Fruit fly (Drosophila melanogaster): ENCODE measurements around the gene Ptp10D.

Ptp10D gene

DNA sequence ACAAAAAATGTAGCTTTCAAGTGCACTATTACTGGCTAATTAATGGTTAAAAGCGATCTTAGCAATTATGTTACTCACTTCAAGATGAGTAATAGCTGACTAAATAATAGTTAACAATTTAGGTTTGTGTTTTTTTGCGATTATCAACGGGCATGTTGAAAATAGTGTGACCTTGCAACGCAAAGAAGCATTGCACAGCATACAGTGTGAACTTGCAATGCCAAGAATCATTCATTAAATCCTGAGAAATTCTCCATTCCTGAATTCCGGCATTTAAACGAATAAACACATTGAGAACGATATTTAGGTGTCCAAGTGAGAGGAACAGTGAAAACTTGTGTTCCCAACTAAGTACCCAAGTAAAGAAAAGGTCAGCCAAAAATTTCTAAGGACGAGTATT, 37.8 kb downstream of the Ptp10D start:
- TF ChIP-seq h (GFP tag; optimal IDR thresholded peaks at IDR 0.05): no peak
- TF ChIP-seq Rel (GFP tag; optimal IDR thresholded peaks at IDR 0.05): no peak
- TF ChIP-seq Rel (tag; optimal IDR thresholded peaks at IDR 0.05): no peak
- TF ChIP-seq CG32264 (GFP tag; optimal IDR thresholded peaks at IDR 0.05): no peak
- no peak for TF ChIP-seq Myc (optimal IDR thresholded peaks at IDR 0.05)
- TF ChIP-seq CG9705 (GFP tag; optimal IDR thresholded peaks at IDR 0.05): no peak
- TF ChIP-seq dmrt93B (GFP tag; optimal IDR thresholded peaks at IDR 0.05): no peak
- TF ChIP-seq HLH106 (tag; optimal IDR thresholded peaks at IDR 0.05): no peak

dm6 chrX:11660476-11660875, 38.7 kb downstream of the Ptp10D start:
- TF ChIP-seq dmrt93B (GFP tag; optimal IDR thresholded peaks at IDR 0.05) (peak; percentile 12), N (GFP tag; optimal IDR thresholded peaks at IDR 0.05) (no peak), GATAd (GFP tag; optimal IDR thresholded peaks at IDR 0.05) (no peak), Dfd (GFP tag; optimal IDR thresholded peaks at IDR 0.05) (no peak), Myc (optimal IDR thresholded peaks at IDR 0.05) (no peak), lola (GFP tag; optimal IDR thresholded peaks at IDR 0.05) (no peak), h (GFP tag; optimal IDR thresholded peaks at IDR 0.05) (peak; percentile 56), psq (GFP tag; optimal IDR thresholded peaks at IDR 0.05) (peak; percentile 31), usp (GFP tag; optimal IDR thresholded peaks at IDR 0.05) (no peak), OdsH (GFP tag; optimal IDR thresholded peaks at IDR 0.05) (peak; percentile 44), Hr83 (GFP tag; optimal IDR thresholded peaks at IDR 0.05; ENCODE audit: poor library complexity, severe bottlenecking) (peak; percentile 63), CG9705 (GFP tag; optimal IDR thresholded peaks at IDR 0.05) (no peak), Hnf4 (GFP tag; optimal IDR thresholded peaks at IDR 0.05) (peak; percentile 47), pan (optimal IDR thresholded peaks at IDR 0.05) (no peak), br (GFP tag; optimal IDR thresholded peaks at IDR 0.05) (peak; percentile 43), woc (GFP tag; optimal IDR thresholded peaks at IDR 0.05) (no peak), Sp1 (GFP tag; optimal IDR thresholded peaks at IDR 0.05) (peak; percentile 12), rgr (GFP tag; optimal IDR thresholded peaks at IDR 0.05) (peak; percentile 64), fru (GFP tag; optimal IDR thresholded peaks at IDR 0.05) (peak; percentile 28), brk (GFP tag; optimal IDR thresholded peaks at IDR 0.05) (no peak), foxo (GFP tag; optimal IDR thresholded peaks at IDR 0.05) (peak in 1 of 2 experiments; percentile 37), CrebA (GFP tag; optimal IDR thresholded peaks at IDR 0.05; ENCODE audit: borderline replicate concordance) (no peak)

DNA sequence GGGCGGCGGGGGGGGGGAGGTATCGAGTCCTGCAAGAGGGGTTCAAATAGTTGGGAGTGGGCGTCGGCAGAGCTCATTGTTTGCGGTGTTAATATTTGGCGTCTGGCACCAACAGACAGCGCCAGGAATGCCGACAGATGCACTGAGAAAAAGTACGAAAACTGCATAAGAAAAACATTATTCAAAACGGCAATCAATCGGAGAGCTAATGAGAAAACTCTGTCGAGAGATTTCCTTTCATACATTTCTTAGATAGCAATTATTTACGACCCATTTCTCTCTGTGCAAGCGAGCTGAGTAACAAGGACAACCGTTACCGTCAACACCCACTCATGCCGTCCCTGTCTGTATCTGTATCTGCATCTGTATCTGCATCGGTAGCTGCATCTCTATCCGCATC, 42.2 kb downstream of the Ptp10D start:
- TF ChIP-seq usp (GFP tag; optimal IDR thresholded peaks at IDR 0.05): no peak
- no peak for TF ChIP-seq dmrt93B (GFP tag; optimal IDR thresholded peaks at IDR 0.05)
- no peak for TF ChIP-seq psq (GFP tag; optimal IDR thresholded peaks at IDR 0.05)
- TF ChIP-seq h (GFP tag; optimal IDR thresholded peaks at IDR 0.05): peak; percentile 20
- TF ChIP-seq foxo (GFP tag; optimal IDR thresholded peaks at IDR 0.05): peak in 1 of 2 experiments; percentile 27
- peak; percentile 13 for TF ChIP-seq HLH106 (tag; optimal IDR thresholded peaks at IDR 0.05)
- TF ChIP-seq dsf (GFP tag; optimal IDR thresholded peaks at IDR 0.05; ENCODE audit: borderline replicate concordance): no peak
- no peak for TF ChIP-seq Hr83 (GFP tag; optimal IDR thresholded peaks at IDR 0.05; ENCODE audit: poor library complexity, severe bottlenecking)
- TF ChIP-seq Mio (GFP tag; optimal IDR thresholded peaks at IDR 0.05): no peak
- TF ChIP-seq br (GFP tag; optimal IDR thresholded peaks at IDR 0.05): no peak
- TF ChIP-seq jim (GFP tag; optimal IDR thresholded peaks at IDR 0.05): no peak
- TF ChIP-seq ey (GFP tag; optimal IDR thresholded peaks at IDR 0.05): peak; percentile 9
- no peak for TF ChIP-seq rgr (GFP tag; optimal IDR thresholded peaks at IDR 0.05)
- TF ChIP-seq CG9705 (GFP tag; optimal IDR thresholded peaks at IDR 0.05): no peak
- TF ChIP-seq Dif (GFP tag; optimal IDR thresholded peaks at IDR 0.05; ENCODE audit: partially characterized antibody): no peak
- no peak for TF ChIP-seq sage (GFP tag; optimal IDR thresholded peaks at IDR 0.05)

- TF ChIP-seq rgr (GFP tag; optimal IDR thresholded peaks at IDR 0.05) (peak; percentile 68), ey (GFP tag; optimal IDR thresholded peaks at IDR 0.05) (peak; percentile 35), Myc (optimal IDR thresholded peaks at IDR 0.05) (no peak), br (GFP tag; optimal IDR thresholded peaks at IDR 0.05) (peak; percentile 18), sv (GFP tag; optimal IDR thresholded peaks at IDR 0.05) (peak; percentile 11), psq (GFP tag; optimal IDR thresholded peaks at IDR 0.05) (peak; percentile 45), OdsH (GFP tag; optimal IDR thresholded peaks at IDR 0.05) (peak; percentile 34), Dfd (GFP tag; optimal IDR thresholded peaks at IDR 0.05) (no peak), lola (GFP tag; optimal IDR thresholded peaks at IDR 0.05) (no peak), sage (GFP tag; optimal IDR thresholded peaks at IDR 0.05) (peak; percentile 53), Sp1 (GFP tag; optimal IDR thresholded peaks at IDR 0.05) (peak; percentile 38), Mio (GFP tag; optimal IDR thresholded peaks at IDR 0.05) (no peak), fru (GFP tag; optimal IDR thresholded peaks at IDR 0.05) (peak; percentile 46), foxo (GFP tag; optimal IDR thresholded peaks at IDR 0.05) (peak in 1 of 2 experiments; percentile 73), Abd-B (GFP tag; optimal IDR thresholded peaks at IDR 0.05) (no peak), Jra (GFP tag; optimal IDR thresholded peaks at IDR 0.05) (no peak), Dif (GFP tag; optimal IDR thresholded peaks at IDR 0.05; ENCODE audit: partially characterized antibody) (no peak), h (GFP tag; optimal IDR thresholded peaks at IDR 0.05) (peak; percentile 31), CrebA (GFP tag; optimal IDR thresholded peaks at IDR 0.05; ENCODE audit: borderline replicate concordance) (no peak), Rel (GFP tag; optimal IDR thresholded peaks at IDR 0.05) (no peak), Rel (tag; optimal IDR thresholded peaks at IDR 0.05) (no peak), dsf (GFP tag; optimal IDR thresholded peaks at IDR 0.05; ENCODE audit: borderline replicate concordance) (no peak), HLH106 (tag; optimal IDR thresholded peaks at IDR 0.05) (peak; percentile 71), dmrt93B (GFP tag; optimal IDR thresholded peaks at IDR 0.05) (peak; percentile 50)
Measured at dm6 chrX:11678539-11679040, 56.8 kb downstream of the Ptp10D start, which contains the start of the genes Vlet and bif. TSS of gene Vlet (minus strand) at chrX:11678589. TSS of gene bif (plus strand) at chrX:11678970.
